Fruit fly (Drosophila melanogaster): ENCODE measurements around the gene CG31909.

Gene CG31909

dm6 chr2L:7252882-7253281 is 4.4 kb upstream of the CG31909 start, which contains the start of gene CG13786:
Gene CG13786, minus strand, starts transcription at chr2L:7252982.
- TF ChIP-seq CG11695 (GFP tag; IDR thresholded peaks at IDR 0.05) (no peak), CG15269 (tag; optimal IDR thresholded peaks at IDR 0.05) (no peak), Blimp-1 (GFP tag; optimal IDR thresholded peaks at IDR 0.05) (peak; percentile 68), chinmo (GFP tag; IDR thresholded peaks at IDR 0.05; ENCODE audit: partially characterized antibody) (no peak), sisA (GFP tag; IDR thresholded peaks at IDR 0.05) (no peak), jing (GFP tag; optimal IDR thresholded peaks at IDR 0.05) (no peak), eyg (GFP tag; optimal IDR thresholded peaks at IDR 0.05) (no peak), oc (tag; optimal IDR thresholded peaks at IDR 0.05) (no peak), CG11085 (GFP tag; IDR thresholded peaks at IDR 0.05) (no peak), knrl (GFP tag; IDR thresholded peaks at IDR 0.05; ENCODE audit: partially characterized antibody) (no peak), ato (GFP tag; IDR thresholded peaks at IDR 0.05; ENCODE audit: partially characterized antibody) (no peak), toy (GFP tag; IDR thresholded peaks at IDR 0.05) (no peak), Doc2 (GFP tag; IDR thresholded peaks at IDR 0.05) (0 out of 2 replicates have a peak, but pooled peaks have one; percentile 22)

DNA sequence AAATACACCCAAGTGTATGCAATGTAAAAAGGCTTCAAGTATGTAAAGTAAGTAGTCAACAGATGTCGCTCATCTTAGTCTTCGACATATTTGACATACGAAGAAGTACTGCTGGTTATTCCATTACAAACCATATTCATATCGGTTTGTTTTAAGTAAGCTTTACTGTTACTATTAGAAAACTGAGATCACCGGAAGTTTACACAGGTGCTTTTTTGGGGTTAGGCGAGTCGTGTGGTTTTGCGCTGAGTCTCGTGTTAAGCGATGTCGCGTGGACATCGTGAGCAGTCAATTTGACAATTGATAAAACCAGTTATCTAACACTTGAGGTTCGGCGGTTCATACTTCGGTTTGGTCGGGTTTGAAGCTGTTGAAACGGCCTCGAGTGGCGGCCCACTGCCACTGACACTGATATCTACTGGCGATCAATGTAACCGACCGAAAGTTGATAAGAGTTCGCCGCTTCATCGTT is 2.6 kb upstream of the CG31909 start:
- TF ChIP-seq grn (GFP tag; optimal IDR thresholded peaks at IDR 0.05) (peak; percentile 70), trem (tag; optimal IDR thresholded peaks at IDR 0.05) (no peak), CG18599 (GFP tag; optimal IDR thresholded peaks at IDR 0.05) (peak; percentile 6), cwo (GFP tag; optimal IDR thresholded peaks at IDR 0.05) (peak; percentile 92), CG3995 (GFP tag; optimal IDR thresholded peaks at IDR 0.05) (no peak), stwl (tag; optimal IDR thresholded peaks at IDR 0.05) (peak; percentile 7), Opbp (GFP tag; IDR thresholded peaks at IDR 0.05; ENCODE audit: partially characterized antibody) (no peak), CG10366 (GFP tag; IDR thresholded peaks at IDR 0.05) (no peak), CG1792 (GFP tag; optimal IDR thresholded peaks at IDR 0.05) (no peak), Atf-2 (GFP tag; optimal IDR thresholded peaks at IDR 0.05) (no peak), gem (tag; optimal IDR thresholded peaks at IDR 0.05) (peak; percentile 37), bigmax (GFP tag; optimal IDR thresholded peaks at IDR 0.05) (peak; percentile 69), crc (GFP tag; optimal IDR thresholded peaks at IDR 0.05) (no peak), CG12769 (tag; optimal IDR thresholded peaks at IDR 0.05) (peak; percentile 23), NfI (GFP tag; optimal IDR thresholded peaks at IDR 0.05) (no peak), GATAe (GFP tag; conservative IDR thresholded peaks at IDR 0.05) (no peak), Scr (GFP tag; IDR thresholded peaks at IDR 0.05; ENCODE audit: partially characterized antibody) (peak; percentile 24; the same call in 1 of the 2 replicates), fd96Cb (tag; optimal IDR thresholded peaks at IDR 0.05) (no peak), da (GFP tag; optimal IDR thresholded peaks at IDR 0.05) (no peak), CG15011 (GFP tag; optimal IDR thresholded peaks at IDR 0.05) (no peak), kah (GFP tag; optimal IDR thresholded peaks at IDR 0.05) (no peak), crp (GFP tag; optimal IDR thresholded peaks at IDR 0.05) (no peak), sisA (GFP tag; IDR thresholded peaks at IDR 0.05) (no peak), HHEX (GFP tag; optimal IDR thresholded peaks at IDR 0.05) (peak; percentile 30), rib (GFP tag; IDR thresholded peaks at IDR 0.05) (no peak), CG2120 (GFP tag; optimal IDR thresholded peaks at IDR 0.05) (no peak), Rfx (GFP tag; IDR thresholded peaks at IDR 0.05) (peak; percentile 44; the same call in 1 of the 2 replicates), seq (GFP tag; IDR thresholded peaks at IDR 0.05) (no peak), CG12391 (tag; optimal IDR thresholded peaks at IDR 0.05) (no peak), CG15479 (GFP tag; optimal IDR thresholded peaks at IDR 0.05) (no peak), row (GFP tag; IDR thresholded peaks at IDR 0.05) (0 out of 3 replicates have a peak, but pooled peaks have one; percentile 23), D19A (tag; optimal IDR thresholded peaks at IDR 0.05) (no peak), sim (GFP tag; IDR thresholded peaks at IDR 0.05) (no peak), MESR4 (GFP tag; optimal IDR thresholded peaks at IDR 0.05) (no peak), CG1832 (GFP tag; optimal IDR thresholded peaks at IDR 0.05) (no peak), Ets65A (GFP tag) (no peak), Usf (GFP tag; optimal IDR thresholded peaks at IDR 0.05) (no peak)
